Worm (Caenorhabditis elegans): Measurements from ENCODE around the gene kbp-2.

Gene kbp-2

DNA sequence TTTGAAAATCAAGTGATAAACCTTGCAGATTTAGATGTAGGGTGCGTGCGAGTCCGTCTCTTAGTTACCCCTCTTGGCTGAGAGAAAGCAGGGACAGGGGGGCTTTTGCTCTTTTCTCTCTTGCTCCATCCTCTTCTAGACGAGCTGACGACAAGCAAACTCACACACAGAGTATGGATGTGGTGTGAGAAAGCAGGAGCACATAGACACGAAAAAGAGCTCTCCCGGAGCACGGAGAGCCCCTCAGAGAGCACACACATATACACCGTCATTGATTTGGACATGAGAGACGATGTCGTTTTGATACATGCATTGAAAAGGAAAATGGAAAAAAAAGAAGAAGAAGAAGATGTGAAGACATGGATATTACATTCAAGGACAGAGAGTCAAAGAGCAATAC is 28.0 kb downstream of the kbp-2 start:
- TF ChIP-seq gmeb-1 (tag; optimal IDR thresholded peaks at IDR 0.05) (no peak), nhr-129 (tag; optimal IDR thresholded peaks at IDR 0.05) (peak; percentile 50), ceh-82 (tag; optimal IDR thresholded peaks at IDR 0.05) (no peak), nhr-23 (tag; optimal IDR thresholded peaks at IDR 0.05) (no peak), ztf-1 (GFP tag; conservative IDR thresholded peaks at IDR 0.05) (no peak), nhr-6 (tag; optimal IDR thresholded peaks at IDR 0.05) (no peak), ceh-16 (tag; optimal IDR thresholded peaks at IDR 0.05) (no peak), C34F6.9 (tag; optimal IDR thresholded peaks at IDR 0.05) (peak; percentile 49), nhr-21 (tag; optimal IDR thresholded peaks at IDR 0.05) (no peak), sma-9 (GFP tag; optimal IDR thresholded peaks at IDR 0.05) (peak; percentile 9), sma-9 (tag; optimal IDR thresholded peaks at IDR 0.05) (no peak), ztf-4 (tag; optimal IDR thresholded peaks at IDR 0.05) (no peak), nhr-77 (tag; optimal IDR thresholded peaks at IDR 0.05) (no peak), lin-11 (tag; optimal IDR thresholded peaks at IDR 0.05) (peak; percentile 4)

- TF ChIP-seq gmeb-1 (tag; optimal IDR thresholded peaks at IDR 0.05) (no peak), ZK546.5 (tag; optimal IDR thresholded peaks at IDR 0.05) (no peak), unc-55 (GFP tag; optimal IDR thresholded peaks at IDR 0.05) (no peak), aly-2 (tag; optimal IDR thresholded peaks at IDR 0.05) (no peak), lin-13 (GFP tag; optimal IDR thresholded peaks at IDR 0.05) (no peak), alr-1 (tag; optimal IDR thresholded peaks at IDR 0.05) (no peak)
These were observed 29.0 kb downstream of the kbp-2 start, which contains the start of gene C35D10.12 for ce11 chrIII:4874671-4875070. Gene C35D10.12, minus strand, starts transcription at chrIII:4874771.

DNA sequence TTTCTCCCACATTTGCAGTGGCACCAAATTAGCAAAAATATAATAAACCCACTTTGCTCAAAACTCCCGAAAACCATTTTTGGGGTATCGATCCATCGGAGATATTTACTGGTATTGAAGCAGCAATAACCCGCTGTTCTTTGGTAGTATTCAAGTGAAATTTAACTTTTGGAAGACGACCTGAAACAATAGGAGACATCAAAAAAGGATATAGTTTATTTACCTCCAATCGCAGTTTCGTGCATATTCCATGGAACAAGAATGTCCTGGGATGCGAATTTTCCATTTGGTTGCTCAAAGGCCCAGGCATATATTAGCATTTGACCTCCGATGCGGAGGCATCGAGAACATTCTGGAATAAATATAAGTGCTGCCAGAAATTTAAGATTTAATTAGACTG is 30.3 kb downstream of the kbp-2 start:
- TF ChIP-seq nhr-129 (tag; optimal IDR thresholded peaks at IDR 0.05) (no peak), ceh-16 (tag; optimal IDR thresholded peaks at IDR 0.05) (no peak), peb-1 (tag; optimal IDR thresholded peaks at IDR 0.05) (no peak), lsy-2 (tag; optimal IDR thresholded peaks at IDR 0.05) (no peak), elt-3 (tag; optimal IDR thresholded peaks at IDR 0.05) (no peak), R02D3.7 (tag; optimal IDR thresholded peaks at IDR 0.05) (no peak), Y55F3AM.14 (GFP tag; optimal IDR thresholded peaks at IDR 0.05) (no peak), lin-11 (tag; optimal IDR thresholded peaks at IDR 0.05) (no peak), nhr-77 (tag; optimal IDR thresholded peaks at IDR 0.05) (no peak), unc-55 (GFP tag; optimal IDR thresholded peaks at IDR 0.05) (no peak), elt-1 (tag; optimal IDR thresholded peaks at IDR 0.05) (no peak)

- TF ChIP-seq F13H6.1 (tag; optimal IDR thresholded peaks at IDR 0.05) (no peak), nhr-25 (tag; optimal IDR thresholded peaks at IDR 0.05) (no peak), ama-1 (optimal IDR thresholded peaks at IDR 0.05) (no peak), lin-39 (tag; optimal IDR thresholded peaks at IDR 0.05) (no peak), nhr-21 (tag; optimal IDR thresholded peaks at IDR 0.05) (no peak), unc-62 (GFP tag; optimal IDR thresholded peaks at IDR 0.05) (no peak), R02D3.7 (tag; optimal IDR thresholded peaks at IDR 0.05) (no peak), nhr-237 (tag; optimal IDR thresholded peaks at IDR 0.05) (no peak), egl-27 (tag; optimal IDR thresholded peaks at IDR 0.05) (no peak), lin-13 (GFP tag; optimal IDR thresholded peaks at IDR 0.05) (no peak), fos-1 (tag; optimal IDR thresholded peaks at IDR 0.05) (no peak), Y55F3AM.14 (GFP tag; optimal IDR thresholded peaks at IDR 0.05) (no peak), crh-2 (tag; optimal IDR thresholded peaks at IDR 0.05) (no peak), snpc-4 (tag; optimal IDR thresholded peaks at IDR 0.05) (no peak), lsy-2 (tag; optimal IDR thresholded peaks at IDR 0.05) (no peak), ZK546.5 (tag; optimal IDR thresholded peaks at IDR 0.05) (no peak), gmeb-1 (tag; optimal IDR thresholded peaks at IDR 0.05) (no peak), blmp-1 (tag; optimal IDR thresholded peaks at IDR 0.05; ENCODE audit: insufficient read depth) (no peak), nhr-129 (tag; optimal IDR thresholded peaks at IDR 0.05) (no peak)
These were observed 33.2 kb downstream of the kbp-2 start, which contains the start of gene gipc-1 for ce11 chrIII:4870478-4870877. Gene gipc-1, plus strand, starts transcription at chrIII:4870778.

- TF ChIP-seq nhr-6 (tag; optimal IDR thresholded peaks at IDR 0.05) (no peak), nhr-12 (tag; optimal IDR thresholded peaks at IDR 0.05) (no peak), ZK546.5 (tag; optimal IDR thresholded peaks at IDR 0.05) (no peak), Y55F3AM.14 (GFP tag; optimal IDR thresholded peaks at IDR 0.05) (no peak), nhr-237 (tag; optimal IDR thresholded peaks at IDR 0.05) (no peak), sma-3 (GFP tag; optimal IDR thresholded peaks at IDR 0.05) (no peak), elt-1 (tag; optimal IDR thresholded peaks at IDR 0.05) (no peak), mdl-1 (tag; optimal IDR thresholded peaks at IDR 0.05) (no peak), mbf-1 (tag; optimal IDR thresholded peaks at IDR 0.05) (no peak), nhr-10 (tag; optimal IDR thresholded peaks at IDR 0.05) (no peak), gmeb-1 (tag; optimal IDR thresholded peaks at IDR 0.05) (no peak), ztf-1 (GFP tag; conservative IDR thresholded peaks at IDR 0.05) (no peak), peb-1 (tag; optimal IDR thresholded peaks at IDR 0.05) (no peak), unc-55 (GFP tag; optimal IDR thresholded peaks at IDR 0.05) (no peak), lsy-2 (tag; optimal IDR thresholded peaks at IDR 0.05) (no peak)
These were observed 35.0 kb downstream of the kbp-2 start, which contains the start of the genes msd-4 and C35D10.3 for ce11 chrIII:4868643-4869042. Gene msd-4, minus strand, starts transcription at chrIII:4868743. Gene C35D10.3, plus strand, starts transcription at chrIII:4868921.
